Worm (Caenorhabditis elegans): ENCODE data around the gene ttr-46.
A peak's percentile ranks its signal among the peaks of the same experiment; 100 is the strongest.

The ttr-46 gene

ce11 chrV:9925647-9926046 is 25.4 kb upstream of the ttr-46 start:
- TF ChIP-seq ceh-83 (GFP tag; optimal IDR thresholded peaks at IDR 0.05), result no peak
- no peak for TF ChIP-seq unc-120 (tag; optimal IDR thresholded peaks at IDR 0.05; ENCODE audit: poor library complexity, severe bottlenecking)
- no peak for TF ChIP-seq lin-32 (GFP tag; optimal IDR thresholded peaks at IDR 0.05)
- TF ChIP-seq mep-1 (tag; optimal IDR thresholded peaks at IDR 0.05), result no peak
- TF ChIP-seq ceh-39 (tag; optimal IDR thresholded peaks at IDR 0.05), result no peak
- no peak for TF ChIP-seq nhr-2 (tag; optimal IDR thresholded peaks at IDR 0.05)
- no peak for TF ChIP-seq drap-1 (GFP tag; optimal IDR thresholded peaks at IDR 0.05)
- no peak for TF ChIP-seq pha-4 (tag; optimal IDR thresholded peaks at IDR 0.05)
- TF ChIP-seq nhr-76 (tag; optimal IDR thresholded peaks at IDR 0.05), result no peak
- no peak for TF ChIP-seq elt-3 (tag; optimal IDR thresholded peaks at IDR 0.05)
- no peak for TF ChIP-seq mab-5 (tag; optimal IDR thresholded peaks at IDR 0.05)
- TF ChIP-seq ztf-11 (tag; optimal IDR thresholded peaks at IDR 0.05), result no peak
- no peak for TF ChIP-seq ces-1 (GFP tag; optimal IDR thresholded peaks at IDR 0.05)
- no peak for TF ChIP-seq tbx-8 (GFP tag; optimal IDR thresholded peaks at IDR 0.05)
- no peak for TF ChIP-seq unc-62 (GFP tag; optimal IDR thresholded peaks at IDR 0.05)
- no peak for TF ChIP-seq unc-39 (tag; optimal IDR thresholded peaks at IDR 0.05)
- TF ChIP-seq flh-1 (GFP tag; optimal IDR thresholded peaks at IDR 0.05), result no peak
- TF ChIP-seq zip-8 (tag; optimal IDR thresholded peaks at IDR 0.05), result no peak

ce11 chrV:9926240-9926639 is 24.8 kb upstream of the ttr-46 start, which contains the start of gene C50H2.13:
TSS of gene C50H2.13 (plus strand) at chrV:9926540.
- TF ChIP-seq zip-8 (tag; optimal IDR thresholded peaks at IDR 0.05) (no peak), snpc-4 (tag; optimal IDR thresholded peaks at IDR 0.05) (no peak), nhr-12 (tag; optimal IDR thresholded peaks at IDR 0.05) (no peak)

ce11 chrV:9927381-9927780 is 23.7 kb upstream of the ttr-46 start:
- TF ChIP-seq lsy-2 (tag; optimal IDR thresholded peaks at IDR 0.05) (no peak), unc-39 (tag; optimal IDR thresholded peaks at IDR 0.05) (no peak), ham-2 (GFP tag; optimal IDR thresholded peaks at IDR 0.05) (no peak), M03D4.4 (tag; optimal IDR thresholded peaks at IDR 0.05) (no peak), blmp-1 (tag; optimal IDR thresholded peaks at IDR 0.05) (no peak), nhr-237 (tag; optimal IDR thresholded peaks at IDR 0.05) (no peak), sptf-1 (tag; optimal IDR thresholded peaks at IDR 0.05) (no peak), tbx-8 (GFP tag; optimal IDR thresholded peaks at IDR 0.05) (no peak), sem-2 (GFP tag; optimal IDR thresholded peaks at IDR 0.05) (no peak), ceh-43 (GFP tag; optimal IDR thresholded peaks at IDR 0.05) (no peak), nhr-28 (tag; optimal IDR thresholded peaks at IDR 0.05) (no peak), ceh-83 (GFP tag; optimal IDR thresholded peaks at IDR 0.05) (no peak), lin-13 (tag; optimal IDR thresholded peaks at IDR 0.05) (no peak), mls-2 (tag; optimal IDR thresholded peaks at IDR 0.05) (no peak), elt-3 (tag; optimal IDR thresholded peaks at IDR 0.05) (no peak), mep-1 (tag; optimal IDR thresholded peaks at IDR 0.05) (no peak), ztf-11 (tag; optimal IDR thresholded peaks at IDR 0.05) (no peak), unc-62 (GFP tag; optimal IDR thresholded peaks at IDR 0.05) (no peak)

- TF ChIP-seq cnd-1 (tag; optimal IDR thresholded peaks at IDR 0.05) (no peak), nhr-12 (tag; optimal IDR thresholded peaks at IDR 0.05) (no peak), hlh-1 (tag; optimal IDR thresholded peaks at IDR 0.05) (no peak), snpc-4 (tag; optimal IDR thresholded peaks at IDR 0.05) (no peak)
These were observed 23.1 kb upstream of the ttr-46 start for ce11 chrV:9927954-9928353.

DNA sequence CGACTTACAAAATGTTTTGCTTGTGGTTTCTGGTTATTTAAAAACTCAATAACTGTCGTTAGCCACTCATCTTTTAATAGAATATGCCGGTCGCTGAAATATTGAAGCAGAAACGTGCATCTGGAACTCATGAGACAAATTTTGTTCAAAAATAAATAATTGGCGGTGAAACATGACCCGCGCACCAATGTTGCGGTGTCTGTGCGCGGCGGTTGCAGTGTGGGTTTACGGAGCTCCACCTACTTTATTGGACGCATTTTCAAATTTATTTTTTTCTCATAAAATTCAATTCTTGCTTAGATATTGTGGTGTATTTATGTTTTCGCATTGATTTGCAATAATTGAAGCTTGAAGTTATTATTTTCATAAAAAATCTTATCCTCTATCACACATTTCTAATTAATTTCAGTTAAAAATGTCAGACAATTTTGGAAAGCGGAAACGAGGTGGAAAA is 20.4 kb upstream of the ttr-46 start, which contains the start of the genes rmh-2 and suds-3:
Gene rmh-2, minus strand, starts transcription at position 164 of the 454 bp plus-strand sequence.
Gene suds-3, plus strand, starts transcription at position 404 of the 454 bp plus-strand sequence.
- TF ChIP-seq nhr-237 (tag; optimal IDR thresholded peaks at IDR 0.05) (no peak), unc-39 (tag; optimal IDR thresholded peaks at IDR 0.05) (no peak), elt-1 (tag; optimal IDR thresholded peaks at IDR 0.05; ENCODE audit: borderline replicate concordance, insufficient read depth) (no peak), ceh-39 (tag; optimal IDR thresholded peaks at IDR 0.05) (no peak), hlh-1 (tag; optimal IDR thresholded peaks at IDR 0.05) (no peak), mep-1 (tag; optimal IDR thresholded peaks at IDR 0.05) (peak; percentile 66), lin-13 (tag; optimal IDR thresholded peaks at IDR 0.05) (no peak), nhr-12 (tag; optimal IDR thresholded peaks at IDR 0.05) (no peak), lin-32 (GFP tag; optimal IDR thresholded peaks at IDR 0.05) (no peak), mab-5 (tag; optimal IDR thresholded peaks at IDR 0.05) (no peak), sptf-1 (tag; optimal IDR thresholded peaks at IDR 0.05) (peak; percentile 0), pha-4 (tag; optimal IDR thresholded peaks at IDR 0.05) (no peak), flh-1 (GFP tag; optimal IDR thresholded peaks at IDR 0.05) (no peak), lsy-2 (tag; optimal IDR thresholded peaks at IDR 0.05) (peak; percentile 21), ztf-11 (tag; optimal IDR thresholded peaks at IDR 0.05) (no peak), snpc-4 (tag; optimal IDR thresholded peaks at IDR 0.05) (no peak), unc-62 (GFP tag; optimal IDR thresholded peaks at IDR 0.05) (no peak), ceh-43 (GFP tag; optimal IDR thresholded peaks at IDR 0.05) (no peak), zip-8 (tag; optimal IDR thresholded peaks at IDR 0.05) (no peak), mls-2 (tag; optimal IDR thresholded peaks at IDR 0.05) (no peak), nhr-2 (tag; optimal IDR thresholded peaks at IDR 0.05) (no peak), ham-2 (GFP tag; optimal IDR thresholded peaks at IDR 0.05) (no peak), blmp-1 (tag; optimal IDR thresholded peaks at IDR 0.05) (no peak), nhr-76 (tag; optimal IDR thresholded peaks at IDR 0.05) (no peak), cnd-1 (tag; optimal IDR thresholded peaks at IDR 0.05) (no peak), unc-120 (tag; optimal IDR thresholded peaks at IDR 0.05; ENCODE audit: poor library complexity, severe bottlenecking) (no peak), nhr-28 (tag; optimal IDR thresholded peaks at IDR 0.05) (no peak), elt-3 (tag; optimal IDR thresholded peaks at IDR 0.05) (no peak), M03D4.4 (tag; optimal IDR thresholded peaks at IDR 0.05) (peak; percentile 13)

Data from whole organism, mixed stage, embryonic.